Fruit fly (Drosophila melanogaster) whole organism, embryonic: ENCODE data around the gene CG17134.

ENCODE experiments used
- CG11247 ChIP-seq: fragments of 200-800 bp; sonication (Bioruptor generic); IDR thresholded peaks from 2 replicates; pipeline ENCODE4 v1.3.6; 2022; ENCODE audit warnings: missing biosample characterization, missing genetic modification characterization
- CG17612 ChIP-seq: fragments of 200-800 bp; sonication (Bioruptor generic); IDR thresholded peaks from 2 replicates; pipeline ENCODE4 v1.3.6; 2022; ENCODE audit warnings: missing biosample characterization, missing genetic modification characterization
- mam ChIP-seq: fragments of 200-800 bp; sonication (Bioruptor generic); optimal IDR thresholded peaks from 3 replicates; lab custom pipeline; 2016; ENCODE audit warnings: missing biosample characterization, missing genetic modification characterization
- pnt ChIP-seq: fragments of 200-800 bp; sonication (Bioruptor generic); optimal IDR thresholded peaks from 3 replicates; lab custom pipeline; 2016; ENCODE audit warnings: missing biosample characterization, missing genetic modification characterization
- sim ChIP-seq: fragments of 200-800 bp; sonication (Bioruptor generic); IDR thresholded peaks from 2 replicates; pipeline ENCODE4 v1.3.6; 2022; ENCODE audit warnings: missing biosample characterization, missing genetic modification characterization

DNA sequence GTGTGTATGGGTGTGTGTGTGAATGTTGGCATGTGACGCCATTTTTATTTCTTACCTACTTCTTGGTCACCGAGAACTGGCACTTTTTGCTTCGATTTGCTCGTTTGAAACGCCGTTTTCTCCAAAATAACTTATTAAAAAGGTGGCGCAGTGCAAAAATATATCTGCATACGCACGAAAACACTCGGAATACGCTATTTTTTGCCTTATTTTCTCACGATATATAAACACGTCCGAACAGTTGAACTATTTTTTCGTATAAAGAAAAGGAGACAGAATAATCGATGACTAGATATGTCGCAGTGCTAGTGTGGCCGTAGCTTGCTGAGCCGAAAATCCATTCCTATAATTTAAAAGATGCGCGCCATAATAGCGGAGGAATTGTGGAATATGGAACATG lies 21.8 kb downstream of the CG17134 start, which contains the start of gene CG6700:
- TF ChIP-seq sim (GFP tag; lab: Robert Waterston, UW) = no peak
- TF ChIP-seq mam (GFP tag; lab: Kevin White, UChicago) = no peak
- no peak for TF ChIP-seq CG11247 (GFP tag; lab: Robert Waterston, UW)
- TF ChIP-seq pnt = no peak
- TF ChIP-seq CG17612 = no peak
